Fruit fly (Drosophila melanogaster) whole organism, pupa: Measurements from ENCODE around the gene Cpr66Cb.

Source experiments
- CG10348 ChIP-seq: fragments of 200-800 bp; sonication (Bioruptor generic); IDR thresholded peaks from 2 replicates; pipeline ENCODE4 v1.3.6; 2022; ENCODE audit warnings: missing biosample characterization, missing genetic modification characterization
- CG12605 ChIP-seq: fragments of 200-800 bp; sonication (Bioruptor generic); IDR thresholded peaks from 2 replicates; pipeline ENCODE4 v1.3.6; 2022; ENCODE audit warnings: missing biosample characterization, missing genetic modification characterization
- CG13204 ChIP-seq: fragments of 200-800 bp; sonication (Bioruptor generic); optimal IDR thresholded peaks from 2 replicates; lab custom pipeline; 2018; ENCODE audit warnings: missing biosample characterization, mild to moderate bottlenecking, missing genetic modification characterization, moderate library complexity
- CG14655 ChIP-seq: fragments of 200-800 bp; sonication (Bioruptor generic); optimal IDR thresholded peaks from 3 replicates; lab custom pipeline; 2017; ENCODE audit warnings: mild to moderate bottlenecking, missing biosample characterization, missing genetic modification reagents, missing genetic modification characterization
- CG15710 ChIP-seq: fragments of 200-800 bp; sonication (Bioruptor generic); optimal IDR thresholded peaks from 2 replicates; lab custom pipeline; 2018; ENCODE audit warnings: missing biosample characterization, mild to moderate bottlenecking, missing genetic modification characterization, moderate library complexity
- CG17806 ChIP-seq: fragments of 200-800 bp; sonication (Bioruptor generic); optimal IDR thresholded peaks from 2 replicates; lab custom pipeline; 2018; ENCODE audit warnings: missing biosample characterization, mild to moderate bottlenecking, missing genetic modification characterization, moderate library complexity
- CG32121 ChIP-seq: fragments of 200-800 bp; sonication (Bioruptor generic); IDR thresholded peaks from 2 replicates; pipeline ENCODE4 v1.3.6; 2022; ENCODE audit warnings: missing biosample characterization, missing genetic modification characterization
- CG34367 ChIP-seq: fragments of 200-800 bp; sonication (Bioruptor generic); optimal IDR thresholded peaks from 2 replicates; lab custom pipeline; 2018; ENCODE audit warnings: missing biosample characterization, mild to moderate bottlenecking, missing genetic modification characterization
- CG4496 ChIP-seq: fragments of 200-800 bp; sonication (Bioruptor generic); IDR thresholded peaks from 3 replicates; pipeline ENCODE4 v1.3.6; 2022; ENCODE audit warnings: missing biosample characterization, missing genetic modification characterization
- CG8159 ChIP-seq: fragments of 200-800 bp; sonication (Bioruptor generic); optimal IDR thresholded peaks from 3 replicates; lab custom pipeline; 2018; ENCODE audit warnings: missing biosample characterization, mild to moderate bottlenecking, missing genetic modification characterization, moderate library complexity
- CG8301 ChIP-seq: fragments of 200-800 bp; sonication (Bioruptor generic); optimal IDR thresholded peaks from 2 replicates; lab custom pipeline; 2018; ENCODE audit warnings: missing biosample characterization, mild to moderate bottlenecking, missing genetic modification characterization
- CG9948 ChIP-seq: fragments of 200-800 bp; sonication (Bioruptor generic); optimal IDR thresholded peaks from 2 replicates; lab custom pipeline; 2018; ENCODE audit warnings: missing biosample characterization, mild to moderate bottlenecking, missing genetic modification characterization, moderate library complexity
- D1 ChIP-seq: fragments of 200-800 bp; sonication (Bioruptor generic); optimal IDR thresholded peaks from 2 replicates; lab custom pipeline; 2018; ENCODE audit warnings: missing biosample characterization, mild to moderate bottlenecking, missing genetic modification characterization, moderate library complexity
- EcR ChIP-seq: fragments of 200-800 bp; sonication (Bioruptor generic); optimal IDR thresholded peaks from 3 replicates; lab custom pipeline; 2019; ENCODE audit warnings: missing biosample characterization, missing genetic modification characterization, mild to moderate bottlenecking, moderate library complexity, missing genetic modification reagents
- Ets98B ChIP-seq: fragments of 200-800 bp; sonication (Bioruptor generic); IDR thresholded peaks from 2 replicates; pipeline ENCODE4 v1.3.6; 2022; ENCODE audit warnings: missing biosample characterization, missing genetic modification characterization
- Pif1A ChIP-seq: fragments of 200-800 bp; sonication (Bioruptor generic); optimal IDR thresholded peaks from 3 replicates; lab custom pipeline; 2016; ENCODE audit warnings: missing biosample characterization, missing genetic modification characterization
- Pif1B ChIP-seq: fragments of 200-800 bp; sonication (Bioruptor generic); optimal IDR thresholded peaks from 3 replicates; lab custom pipeline; 2016; ENCODE audit warnings: missing biosample characterization, missing genetic modification characterization
- Snoo ChIP-seq: fragments of 200-800 bp; sonication (Bioruptor generic); optimal IDR thresholded peaks from 3 replicates; lab custom pipeline; 2017; ENCODE audit warnings: missing biosample characterization, mild to moderate bottlenecking, missing genetic modification characterization, inconsistent platforms
- fd96Ca ChIP-seq: fragments of 200-800 bp; sonication (Bioruptor generic); IDR thresholded peaks from 3 replicates; pipeline ENCODE4 v1.3.6; 2022; ENCODE audit warnings: missing biosample characterization, missing genetic modification characterization
- gl ChIP-seq: fragments of 200-800 bp; sonication (Bioruptor generic); optimal IDR thresholded peaks from 2 replicates; lab custom pipeline; 2018; ENCODE audit warnings: missing biosample characterization, mild to moderate bottlenecking, missing genetic modification characterization
- rn ChIP-seq: fragments of 200-800 bp; sonication (Bioruptor generic); IDR thresholded peaks from 2 replicates; pipeline ENCODE4 v1.3.6; 2022; ENCODE audit warnings: missing biosample characterization, missing genetic modification characterization

Gene Cpr66Cb

dm6 chr3L:8336372-8336771 lies at the start of gene Cpr66Cb:
Cpr66Cb (plus strand) TSS chr3L:8336672.
- TF ChIP-seq EcR (GFP tag; lab: Kevin White, UChicago) (no peak), fd96Ca (no peak), Snoo (no peak), CG8159 (tag; lab: Kevin White, UChicago) (no peak), rn (no peak), CG34367 (tag; lab: Kevin White, UChicago) (no peak), CG17806 (tag; lab: Kevin White, UChicago) (no peak), gl (tag; lab: Kevin White, UChicago) (no peak), D1 (tag; lab: Kevin White, UChicago) (no peak), CG10348 (no peak), CG4496 (GFP tag; lab: Robert Waterston, UW) (no peak)

dm6 chr3L:8288396-8288795 lies 48.1 kb upstream of the Cpr66Cb start:
- TF ChIP-seq fd96Ca (no peak), rn (no peak), EcR (GFP tag; lab: Kevin White, UChicago) (no peak), CG34367 (tag; lab: Kevin White, UChicago) (no peak), D1 (tag; lab: Kevin White, UChicago) (no peak), CG32121 (no peak), Snoo (no peak), CG8159 (tag; lab: Kevin White, UChicago) (no peak), CG12605 (GFP tag; lab: Robert Waterston, UW) (no peak)

- TF ChIP-seq EcR (GFP tag; lab: Kevin White, UChicago) (peak; percentile 69), CG13204 (GFP tag; lab: Kevin White, UChicago) (no peak), CG15710 (tag; lab: Kevin White, UChicago) (peak; percentile 4), CG4496 (GFP tag; lab: Robert Waterston, UW) (0 out of 3 replicates have a peak, but pooled peaks have one; percentile 9), Pif1A (GFP tag; lab: Kevin White, UChicago) (peak; percentile 12), Snoo (peak; percentile 35), D1 (tag; lab: Kevin White, UChicago) (peak; percentile 12), CG8159 (tag; lab: Kevin White, UChicago) (no peak), CG34367 (tag; lab: Kevin White, UChicago) (peak; percentile 9), CG12605 (GFP tag; lab: Robert Waterston, UW) (no peak), Pif1B (GFP tag; lab: Kevin White, UChicago) (peak; percentile 13)
Observed at dm6 chr3L:8289336-8290258, 46.9 kb upstream of the Cpr66Cb start, which contains the start of gene cert. cert (minus strand) TSS chr3L:8289870.

dm6 chr3L:8295227-8295626 lies 41.2 kb upstream of the Cpr66Cb start, which contains the start of gene CG7201:
CG7201 (minus strand) TSS chr3L:8295327.
- TF ChIP-seq CG8301 (tag; lab: Kevin White, UChicago) (no peak), CG12605 (GFP tag; lab: Robert Waterston, UW) (no peak), CG4496 (GFP tag; lab: Robert Waterston, UW) (0 out of 3 replicates have a peak, but pooled peaks have one; percentile 16), rn (peak; percentile 4; the same call in 1 of the 2 replicates)

- TF ChIP-seq EcR (GFP tag; lab: Kevin White, UChicago) (peak; percentile 46), CG13204 (GFP tag; lab: Kevin White, UChicago) (no peak)
Observed at dm6 chr3L:8296941-8297340, 39.5 kb upstream of the Cpr66Cb start, which contains the start of gene Rab19. Rab19 (plus strand) TSS chr3L:8297018.

dm6 chr3L:8297488-8297887 lies 39.0 kb upstream of the Cpr66Cb start:
- TF ChIP-seq EcR (GFP tag; lab: Kevin White, UChicago) (no peak), Pif1B (GFP tag; lab: Kevin White, UChicago) (no peak), CG13204 (GFP tag; lab: Kevin White, UChicago) (no peak), CG9948 (tag; lab: Kevin White, UChicago) (no peak), CG8159 (tag; lab: Kevin White, UChicago) (no peak)

- TF ChIP-seq gl (tag; lab: Kevin White, UChicago) = no peak
- peak; percentile 37 for TF ChIP-seq CG8301 (tag; lab: Kevin White, UChicago)
- TF ChIP-seq CG13204 (GFP tag; lab: Kevin White, UChicago) = no peak
- TF ChIP-seq CG8159 (tag; lab: Kevin White, UChicago) = peak; percentile 54
- no peak for TF ChIP-seq CG14655 (GFP tag; lab: Kevin White, UChicago)
- TF ChIP-seq Pif1B (GFP tag; lab: Kevin White, UChicago) = no peak
- TF ChIP-seq CG15710 (tag; lab: Kevin White, UChicago) = peak; percentile 39
- no peak for TF ChIP-seq D1 (tag; lab: Kevin White, UChicago)
- TF ChIP-seq CG4496 (GFP tag; lab: Robert Waterston, UW) = peak; percentile 72; the same call in 1 of the 3 replicates
- TF ChIP-seq CG32121 = peak; percentile 58; the same call in 1 of the 2 replicates
- peak; percentile 80 for TF ChIP-seq fd96Ca
- TF ChIP-seq CG17806 (tag; lab: Kevin White, UChicago) = peak; percentile 68
- TF ChIP-seq rn = 0 out of 2 replicates have a peak, but pooled peaks have one; percentile 7
- no peak for TF ChIP-seq CG34367 (tag; lab: Kevin White, UChicago)
- peak; percentile 54 for TF ChIP-seq CG12605 (GFP tag; lab: Robert Waterston, UW)
- TF ChIP-seq CG10348 = no peak
- peak; percentile 59 for TF ChIP-seq Ets98B (GFP tag; lab: Robert Waterston, UW)
- peak; percentile 53 for TF ChIP-seq Snoo
- TF ChIP-seq EcR (GFP tag; lab: Kevin White, UChicago) = peak; percentile 5
- peak; percentile 41 for TF ChIP-seq CG9948 (tag; lab: Kevin White, UChicago)
- no peak for TF ChIP-seq Pif1A (GFP tag; lab: Kevin White, UChicago)
Observed at dm6 chr3L:8299224-8300130, 37.0 kb upstream of the Cpr66Cb start, which contains the start of the genes Arl5 and CG13671. Arl5 (minus strand) TSS chr3L:8299839. CG13671 (plus strand) TSS chr3L:8300064.
